Worm (Caenorhabditis elegans) whole organism, L4 larva: Measurements from ENCODE around the gene B0348.1.

ENCODE experiments used
- D1046.2 ChIP-seq: fragments of 200-800 bp; sonication (Bioruptor generic); IDR thresholded peaks from 2 replicates; pipeline ENCODE4 v1.3.6; 2022; ENCODE audit warnings: missing genetic modification characterization, missing compliant biosample characterization
- F10B5.3 ChIP-seq: sonication (generic microtip); optimal IDR thresholded peaks from 2 replicates; lab custom pipeline; 2016; ENCODE audit warnings: mild to moderate bottlenecking, missing genetic modification characterization, missing compliant biosample characterization
- F49E8.2 ChIP-seq: sonication (generic microtip); optimal IDR thresholded peaks from 2 replicates; lab custom pipeline; 2016; ENCODE audit warnings: missing compliant biosample characterization, mild to moderate bottlenecking, missing genetic modification characterization, borderline replicate concordance
- T26A8.4 ChIP-seq: fragments of 200-800 bp; sonication (Bioruptor generic); IDR thresholded peaks from 2 replicates; pipeline ENCODE4 v1.3.6; 2022; ENCODE audit warnings: missing genetic modification characterization, missing compliant biosample characterization
- Y105C5A.15 ChIP-seq: fragments of 200-800 bp; sonication (Bioruptor generic); IDR thresholded peaks from 2 replicates; pipeline ENCODE4 v1.3.6; 2022; ENCODE audit warnings: missing genetic modification characterization, missing compliant biosample characterization
- Y5F2A.4 ChIP-seq: fragments of 200-800 bp; sonication (Bioruptor generic); optimal IDR thresholded peaks from 2 replicates; lab custom pipeline; 2018; ENCODE audit warnings: mild to moderate bottlenecking, missing genetic modification characterization, missing compliant biosample characterization
- aha-1 ChIP-seq: fragments of 150-350 bp; peaks from one replicate; lab custom pipeline; 2014; ENCODE audit warnings: missing biosample characterization, missing genetic modification characterization
- aly-2 ChIP-seq: sonication (generic microtip); optimal IDR thresholded peaks from 2 replicates; lab custom pipeline; 2018; ENCODE audit warnings: missing biosample characterization, missing genetic modification characterization
- ama-1 ChIP-seq: fragments of 150-350 bp; optimal IDR thresholded peaks from 2 replicates; lab custom pipeline; 2014; ENCODE audit warnings: inconsistent platforms, mixed read lengths
- ceh-28 ChIP-seq: fragments of 150-350 bp; optimal IDR thresholded peaks from 2 replicates; lab custom pipeline; 2014; ENCODE audit warnings: missing biosample characterization, missing genetic modification reagents, missing genetic modification characterization
- ces-1 ChIP-seq: fragments of 150-350 bp; sonication (generic microtip); optimal IDR thresholded peaks from 4 replicates; lab custom pipeline; 2014; ENCODE audit warnings: missing biosample characterization, missing genetic modification reagents, missing genetic modification characterization
- ctbp-1 ChIP-seq: fragments of 200-800 bp; sonication (Bioruptor generic); IDR thresholded peaks from 2 replicates; pipeline ENCODE4 v1.3.6; 2022; ENCODE audit warnings: missing genetic modification reagents, missing genetic modification characterization, missing compliant biosample characterization
- daf-19 ChIP-seq: fragments of 200-800 bp; sonication (Bioruptor generic); conservative IDR thresholded peaks from 2 replicates; pipeline ENCODE4 v1.3.6; 2022; ENCODE audit warnings: missing genetic modification characterization, missing compliant biosample characterization
- dve-1 ChIP-seq: sonication (generic microtip); optimal IDR thresholded peaks from 2 replicates; lab custom pipeline; 2017; ENCODE audit warnings: antibody characterized with exemption, mild to moderate bottlenecking, missing genetic modification characterization, missing compliant biosample characterization; ENCODE audit not compliant: insufficient read depth
- egl-27 ChIP-seq: sonication (generic microtip); optimal IDR thresholded peaks from 3 replicates; lab custom pipeline; 2017; ENCODE audit warnings: missing biosample characterization, missing genetic modification reagents, missing genetic modification characterization
- hlh-11 ChIP-seq: fragments of 200-800 bp; sonication (Bioruptor generic); optimal IDR thresholded peaks from 2 replicates; lab custom pipeline; 2018; ENCODE audit warnings: mild to moderate bottlenecking, missing genetic modification characterization, missing compliant biosample characterization
- hlh-30 ChIP-seq: sonication (generic microtip); optimal IDR thresholded peaks from 2 replicates; lab custom pipeline; 2017; ENCODE audit warnings: antibody characterized with exemption, mild to moderate bottlenecking, missing genetic modification characterization, missing compliant biosample characterization; ENCODE audit not compliant: insufficient read depth
- hmg-1.1 ChIP-seq: fragments of 200-800 bp; sonication (Bioruptor generic); IDR thresholded peaks from 2 replicates; pipeline ENCODE4 v1.3.6; 2022; ENCODE audit warnings: missing genetic modification reagents, missing genetic modification characterization, missing compliant biosample characterization
- jun-1 ChIP-seq: fragments of 150-350 bp; optimal IDR thresholded peaks from 2 replicates; lab custom pipeline; 2014; ENCODE audit warnings: missing biosample characterization, missing genetic modification reagents, missing genetic modification characterization
- lim-7 ChIP-seq: fragments of 200-800 bp; sonication (Bioruptor generic); IDR thresholded peaks from 2 replicates; pipeline ENCODE4 v1.3.6; 2022; ENCODE audit warnings: missing genetic modification characterization, missing compliant biosample characterization
- lin-15B ChIP-seq: fragments of 150-350 bp; sonication (generic microtip); optimal IDR thresholded peaks from 3 replicates; lab custom pipeline; 2014; ENCODE audit warnings: missing biosample characterization, missing genetic modification characterization
- lin-38 ChIP-seq: fragments of 200-800 bp; sonication (Bioruptor generic); IDR thresholded peaks from 2 replicates; pipeline ENCODE4 v1.3.6; 2022; ENCODE audit warnings: missing genetic modification reagents, missing genetic modification characterization, missing compliant biosample characterization
- lin-39 ChIP-seq: fragments of 150-350 bp; optimal IDR thresholded peaks from 2 replicates; lab custom pipeline; 2014; ENCODE audit warnings: missing biosample characterization, missing genetic modification reagents, missing genetic modification characterization
- lir-3 ChIP-seq: sonication (generic microtip); optimal IDR thresholded peaks from 2 replicates; lab custom pipeline; 2016; ENCODE audit warnings: mild to moderate bottlenecking, missing genetic modification characterization, missing compliant biosample characterization
- madf-5 ChIP-seq, 2 experiments: fragments of 200-800 bp; sonication (Bioruptor generic); IDR thresholded peaks; 2 replicates each; pipeline ENCODE4 v1.3.6; 2022; ENCODE audit warnings: missing compliant biosample characterization in 2 of 2, missing genetic modification characterization in 2 of 2
- madf-9 ChIP-seq: fragments of 200-800 bp; sonication (Bioruptor generic); conservative IDR thresholded peaks from 2 replicates; pipeline ENCODE4 v1.3.6; 2022; ENCODE audit warnings: missing genetic modification reagents, missing genetic modification characterization, missing compliant biosample characterization
- mdl-1 ChIP-seq, 2 experiments: fragments of 150-350 bp in 1 of 2; sonication (generic microtip) in 1 of 2; optimal IDR thresholded peaks; 2 replicates each; lab custom pipeline; 2014 to 2017; ENCODE audit warnings: missing biosample characterization in 2 of 2, missing genetic modification characterization in 2 of 2
- mep-1 ChIP-seq: fragments of 150-350 bp; sonication (generic microtip); optimal IDR thresholded peaks from 3 replicates; lab custom pipeline; 2014; ENCODE audit warnings: missing biosample characterization, missing genetic modification characterization
- mes-2 ChIP-seq: sonication (generic microtip); optimal IDR thresholded peaks from 2 replicates; lab custom pipeline; 2016; ENCODE audit warnings: missing genotype, mild to moderate bottlenecking, missing genetic modification characterization, missing compliant biosample characterization; ENCODE audit not compliant: poor library complexity, severe bottlenecking
- mxl-2 ChIP-seq: fragments of 200-800 bp; sonication (Bioruptor generic); conservative IDR thresholded peaks from 2 replicates; pipeline ENCODE4 v1.3.6; 2022; ENCODE audit warnings: missing genetic modification reagents, missing genetic modification characterization, missing compliant biosample characterization
- mxl-3 ChIP-seq: fragments of 200-800 bp; sonication (Bioruptor generic); optimal IDR thresholded peaks from 2 replicates; lab custom pipeline; 2018; ENCODE audit warnings: mild to moderate bottlenecking, missing genetic modification characterization, missing compliant biosample characterization
- nhr-28 ChIP-seq: fragments of 150-350 bp; optimal IDR thresholded peaks from 2 replicates; lab custom pipeline; 2014; ENCODE audit warnings: missing biosample characterization, missing genetic modification characterization
- nhr-41 ChIP-seq: fragments of 200-800 bp; sonication (Bioruptor generic); IDR thresholded peaks from 2 replicates; pipeline ENCODE4 v1.3.6; 2022; ENCODE audit warnings: missing genetic modification reagents, missing genetic modification characterization, missing compliant biosample characterization
- nhr-42 ChIP-seq: fragments of 200-800 bp; sonication (Bioruptor generic); IDR thresholded peaks from 2 replicates; pipeline ENCODE4 v1.3.6; 2022; ENCODE audit warnings: missing genetic modification characterization, missing compliant biosample characterization
- nhr-48 ChIP-seq: sonication (generic microtip); optimal IDR thresholded peaks from 2 replicates; lab custom pipeline; 2016; ENCODE audit warnings: mild to moderate bottlenecking, missing genetic modification characterization, missing compliant biosample characterization
- nhr-77 ChIP-seq: fragments of 150-350 bp; optimal IDR thresholded peaks from 2 replicates; lab custom pipeline; 2014; ENCODE audit warnings: missing biosample characterization, missing genetic modification characterization
- php-3 ChIP-seq: fragments of 200-800 bp; sonication (Bioruptor generic); IDR thresholded peaks from 2 replicates; pipeline ENCODE4 v1.3.6; 2022; ENCODE audit warnings: missing genetic modification reagents, missing genetic modification characterization, missing compliant biosample characterization
- saeg-2 ChIP-seq: fragments of 200-800 bp; sonication (Bioruptor generic); IDR thresholded peaks from 2 replicates; pipeline ENCODE4 v1.3.6; 2022; ENCODE audit warnings: missing genetic modification reagents, missing genetic modification characterization, missing compliant biosample characterization
- sdz-12 ChIP-seq: fragments of 200-800 bp; sonication (Bioruptor generic); optimal IDR thresholded peaks from 2 replicates; lab custom pipeline; 2018; ENCODE audit warnings: mild to moderate bottlenecking, missing genetic modification characterization, missing compliant biosample characterization
- set-16 ChIP-seq: fragments of 200-800 bp; sonication (Bioruptor generic); IDR thresholded peaks from 2 replicates; pipeline ENCODE4 v1.3.6; 2022; ENCODE audit warnings: missing genetic modification reagents, missing genetic modification characterization, missing compliant biosample characterization
- skn-1 ChIP-seq: fragments of 150-350 bp; optimal IDR thresholded peaks from 2 replicates; lab custom pipeline; 2014; ENCODE audit warnings: missing biosample characterization, missing genetic modification characterization
- spr-3 ChIP-seq: fragments of 200-800 bp; sonication (Bioruptor generic); optimal IDR thresholded peaks from 2 replicates; lab custom pipeline; 2018; ENCODE audit warnings: mild to moderate bottlenecking, missing genetic modification characterization, missing compliant biosample characterization
- unc-62 ChIP-seq, 3 experiments: fragments of 150-350 bp in 1 of 3; sonication (generic microtip); optimal IDR thresholded peaks in 2 of 3; peaks in 1 of 3; 1 replicate in 1 of 3; 2 replicates in 2 of 3; lab custom pipeline; 2014 to 2017; ENCODE audit warnings: missing biosample characterization in 3 of 3, missing genetic modification characterization in 3 of 3, missing genetic modification reagents in 3 of 3, missing genotype in 1 of 3
- zfp-2 ChIP-seq: sonication (generic microtip); optimal IDR thresholded peaks from 2 replicates; lab custom pipeline; 2016; ENCODE audit warnings: mild to moderate bottlenecking, missing genetic modification characterization, missing compliant biosample characterization
- zfp-3 ChIP-seq: fragments of 200-800 bp; sonication (Bioruptor generic); conservative IDR thresholded peaks from 2 replicates; pipeline ENCODE4 v1.3.6; 2022; ENCODE audit warnings: missing genetic modification reagents, missing genetic modification characterization, missing compliant biosample characterization
- ztf-7 ChIP-seq: fragments of 150-350 bp; optimal IDR thresholded peaks from 2 replicates; lab custom pipeline; 2014; ENCODE audit warnings: missing biosample characterization, missing genetic modification characterization

B0348.1 gene

DNA sequence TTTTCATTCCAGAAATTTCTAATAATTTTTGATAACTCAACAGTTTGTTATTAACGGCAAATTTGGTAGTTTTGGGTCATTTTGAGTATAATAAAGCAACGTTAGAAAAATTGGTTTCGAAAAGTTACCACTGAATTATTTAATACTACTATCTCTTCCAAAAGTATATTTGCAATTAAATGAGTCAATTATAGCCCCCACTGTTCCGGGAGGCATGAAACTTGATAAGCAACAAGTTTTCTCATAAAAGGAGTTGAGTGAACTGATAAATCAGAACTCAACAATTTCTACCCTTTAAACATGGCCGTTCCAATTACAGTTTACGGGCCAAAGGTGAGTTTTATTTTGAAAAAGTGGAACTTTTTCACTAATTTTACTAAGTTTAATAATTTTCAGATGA, at the start of gene B0348.1:
Gene B0348.1 (plus strand): TSS at position 301 of the 400 bp plus-strand sequence.
- TF ChIP-seq zfp-2 (tag; lab: Kevin White, UChicago) (no peak), nhr-41 (no peak), skn-1 (tag; lab: Kevin White, UChicago) (no peak), daf-19 (GFP tag; lab: Robert Waterston, UW) (no peak), mep-1 (tag; lab: Kevin White, UChicago) (no peak), F10B5.3 (tag; lab: Kevin White, UChicago) (no peak), unc-62 (GFP tag; optimal IDR thresholded peaks at IDR 0.05 in 1 of 2; lab: Kevin White, UChicago) (no peak), unc-62 (tag; optimal IDR thresholded peaks at IDR 0.05; lab: Kevin White, UChicago) (no peak), madf-5 (GFP tag; IDR thresholded peaks at IDR 0.05; lab: Robert Waterston, UW) (no peak), F49E8.2 (no peak)

ce11 chrV:1335-1734, 47.4 kb upstream of the B0348.1 start, which contains the start of gene idpp-2:
Gene idpp-2 (plus strand): TSS chrV:1635.
- TF ChIP-seq lin-39 (tag; lab: Kevin White, UChicago), result no peak
- no peak for TF ChIP-seq lin-15B
- TF ChIP-seq Y5F2A.4, result no peak
- peak in 1 of 2 experiments; percentile 36 for TF ChIP-seq unc-62 (GFP tag; optimal IDR thresholded peaks at IDR 0.05 in 1 of 2; lab: Kevin White, UChicago)
- TF ChIP-seq unc-62 (tag; optimal IDR thresholded peaks at IDR 0.05; lab: Kevin White, UChicago), result no peak

ce11 chrV:6271-6670, 42.5 kb upstream of the B0348.1 start:
- TF ChIP-seq F49E8.2 (peak; percentile 24), mxl-2 (GFP tag; lab: Robert Waterston, UW) (no peak), mdl-1 (tag; optimal IDR thresholded peaks at IDR 0.05; lab: Kevin White, UChicago) (no peak), T26A8.4 (no peak), nhr-77 (tag; lab: Kevin White, UChicago) (no peak), nhr-48 (tag; lab: Kevin White, UChicago) (no peak), ces-1 (GFP tag; lab: Kevin White, UChicago) (no peak), set-16 (peak; percentile 34; the same call in 1 of the 2 replicates), madf-9 (GFP tag; lab: Robert Waterston, UW) (no peak), egl-27 (no peak), ztf-7 (tag; lab: Kevin White, UChicago) (no peak), nhr-42 (GFP tag; lab: Robert Waterston, UW) (no peak), zfp-3 (GFP tag; lab: Robert Waterston, UW) (no peak), unc-62 (GFP tag; optimal IDR thresholded peaks at IDR 0.05 in 1 of 2; lab: Kevin White, UChicago) (no peak), unc-62 (tag; optimal IDR thresholded peaks at IDR 0.05; lab: Kevin White, UChicago) (no peak), spr-3 (GFP tag; lab: Kevin White, UChicago) (no peak), mes-2 (peak; percentile 22), Y5F2A.4 (no peak), Y105C5A.15 (GFP tag; lab: Robert Waterston, UW) (peak; percentile 50; the same call in 1 of the 2 replicates), hlh-30 (tag; lab: Kevin White, UChicago) (no peak), php-3 (GFP tag; lab: Robert Waterston, UW) (no peak), nhr-28 (tag; lab: Kevin White, UChicago) (no peak), jun-1 (tag; lab: Kevin White, UChicago) (no peak), lim-7 (no peak), hmg-1.1 (GFP tag; lab: Robert Waterston, UW) (no peak), mxl-3 (GFP tag; lab: Kevin White, UChicago) (no peak), saeg-2 (GFP tag; lab: Robert Waterston, UW) (no peak), D1046.2 (GFP tag; lab: Robert Waterston, UW) (no peak), dve-1 (tag; lab: Kevin White, UChicago) (no peak), ceh-28 (tag; lab: Kevin White, UChicago) (no peak), hlh-11 (tag; lab: Kevin White, UChicago) (no peak), daf-19 (GFP tag; lab: Robert Waterston, UW) (no peak), madf-5 (GFP tag; IDR thresholded peaks at IDR 0.05; lab: Robert Waterston, UW) (no peak), sdz-12 (GFP tag; lab: Kevin White, UChicago) (no peak), lin-38 (GFP tag; lab: Robert Waterston, UW) (peak; percentile 50), aha-1 (peak; percentile 91), aly-2 (tag; lab: Kevin White, UChicago) (no peak), lir-3 (no peak), ama-1 (lab: Kevin White, UChicago) (peak; percentile 75), ctbp-1 (no peak)
